Fruit fly (Drosophila melanogaster) whole organism, embryonic: Measurements from ENCODE around the gene CG12075.

Experiments
- Atf3 ChIP-seq: fragments of 200-800 bp; sonication (Bioruptor generic); optimal IDR thresholded peaks from 3 replicates; lab custom pipeline; 2016; ENCODE audit warnings: missing biosample characterization, missing genetic modification characterization
- CG10147 ChIP-seq: fragments of 200-800 bp; sonication (Bioruptor generic); optimal IDR thresholded peaks from 2 replicates; lab custom pipeline; 2019; ENCODE audit warnings: missing biosample characterization, mild to moderate bottlenecking, missing genetic modification characterization, moderate library complexity
- CG10209 ChIP-seq: fragments of 200-800 bp; sonication (Bioruptor generic); optimal IDR thresholded peaks from 3 replicates; lab custom pipeline; 2017; ENCODE audit warnings: missing biosample characterization, mild to moderate bottlenecking, missing genetic modification characterization, missing genetic modification reagents
- CG10543 ChIP-seq: fragments of 200-800 bp; sonication (Bioruptor generic); optimal IDR thresholded peaks from 3 replicates; lab custom pipeline; 2017; ENCODE audit warnings: missing biosample characterization, mild to moderate bottlenecking, missing genetic modification characterization, moderate library complexity
- CG12155 ChIP-seq: fragments of 200-800 bp; sonication (Bioruptor generic); optimal IDR thresholded peaks from 3 replicates; lab custom pipeline; 2016; ENCODE audit warnings: missing biosample characterization, missing genetic modification characterization
- CG12769 ChIP-seq: fragments of 200-800 bp; sonication (Bioruptor generic); optimal IDR thresholded peaks from 2 replicates; lab custom pipeline; 2019; ENCODE audit warnings: missing biosample characterization, mild to moderate bottlenecking, missing genetic modification characterization, moderate library complexity
- CG14441 ChIP-seq: fragments of 200-800 bp; sonication (Bioruptor generic); IDR thresholded peaks from 2 replicates; pipeline ENCODE4 v1.3.6; 2022; ENCODE audit warnings: missing biosample characterization, missing genetic modification characterization
- CG14710 ChIP-seq: fragments of 200-800 bp; sonication (Bioruptor generic); optimal IDR thresholded peaks from 3 replicates; lab custom pipeline; 2019; ENCODE audit warnings: missing biosample characterization, mild to moderate bottlenecking, missing genetic modification characterization, moderate library complexity
- CG14965 ChIP-seq: fragments of 200-800 bp; sonication (Bioruptor generic); optimal IDR thresholded peaks from 2 replicates; lab custom pipeline; 2016; ENCODE audit warnings: missing biosample characterization, missing genetic modification characterization, borderline replicate concordance
- CG15073 ChIP-seq: fragments of 200-800 bp; sonication (Bioruptor generic); optimal IDR thresholded peaks from 2 replicates; lab custom pipeline; 2016; ENCODE audit warnings: missing biosample characterization, missing genetic modification characterization
- CG1529 ChIP-seq: fragments of 200-800 bp; sonication (Bioruptor generic); optimal IDR thresholded peaks from 3 replicates; lab custom pipeline; 2018; ENCODE audit warnings: missing biosample characterization, missing genetic modification characterization
- CG1647 ChIP-seq: fragments of 200-800 bp; sonication (Bioruptor generic); optimal IDR thresholded peaks from 3 replicates; lab custom pipeline; 2016; ENCODE audit warnings: missing biosample characterization, missing genetic modification characterization
- CG16779 ChIP-seq: fragments of 200-800 bp; sonication (Bioruptor generic); IDR thresholded peaks from 2 replicates; pipeline ENCODE4 v1.3.6; 2022; ENCODE audit warnings: missing biosample characterization, missing genetic modification characterization
- CG18011 ChIP-seq: fragments of 200-800 bp; sonication (Bioruptor generic); optimal IDR thresholded peaks from 2 replicates; lab custom pipeline; 2017; ENCODE audit warnings: missing biosample characterization, missing genetic modification characterization, mild to moderate bottlenecking, moderate library complexity, missing genotype
- CG18599 ChIP-seq: fragments of 200-800 bp; sonication (Bioruptor generic); optimal IDR thresholded peaks from 3 replicates; lab custom pipeline; 2017; ENCODE audit warnings: missing biosample characterization, missing genetic modification characterization, mild to moderate bottlenecking, moderate library complexity, missing genetic modification reagents
- CG2678 ChIP-seq: fragments of 200-800 bp; sonication (Bioruptor generic); optimal IDR thresholded peaks from 3 replicates; lab custom pipeline; 2019; ENCODE audit warnings: missing biosample characterization, mild to moderate bottlenecking, missing genetic modification characterization, moderate library complexity
- CG2712 ChIP-seq: fragments of 200-800 bp; optimal IDR thresholded peaks from 3 replicates; lab custom pipeline; 2019; ENCODE audit warnings: missing biosample characterization, mild to moderate bottlenecking, missing genetic modification characterization, moderate library complexity
- CG32767 ChIP-seq: fragments of 200-800 bp; sonication (Bioruptor generic); IDR thresholded peaks from 2 replicates; pipeline ENCODE4 v1.3.6; 2022; ENCODE audit warnings: missing biosample characterization, missing genetic modification characterization
- CG3281 ChIP-seq: fragments of 200-800 bp; sonication (Bioruptor generic); optimal IDR thresholded peaks from 3 replicates; lab custom pipeline; 2017; ENCODE audit warnings: missing biosample characterization, mild to moderate bottlenecking, missing genetic modification characterization
- CG34376 ChIP-seq: fragments of 200-800 bp; sonication (Bioruptor generic); optimal IDR thresholded peaks from 2 replicates; lab custom pipeline; 2018; ENCODE audit warnings: missing biosample characterization, mild to moderate bottlenecking, missing genetic modification characterization
- CG4282 ChIP-seq: fragments of 200-800 bp; sonication (Bioruptor generic); optimal IDR thresholded peaks from 2 replicates; lab custom pipeline; 2016; ENCODE audit warnings: missing biosample characterization, missing genetic modification characterization
- CG6683 ChIP-seq: fragments of 200-800 bp; sonication (Bioruptor generic); optimal IDR thresholded peaks from 2 replicates; lab custom pipeline; 2017; ENCODE audit warnings: missing biosample characterization, mild to moderate bottlenecking, missing genetic modification characterization, missing genetic modification reagents
- CG7786 ChIP-seq: fragments of 200-800 bp; sonication (Bioruptor generic); optimal IDR thresholded peaks from 2 replicates; lab custom pipeline; 2016; ENCODE audit warnings: missing biosample characterization, missing genetic modification characterization
- CG7963 ChIP-seq: fragments of 200-800 bp; sonication (Bioruptor generic); IDR thresholded peaks from 3 replicates; pipeline ENCODE4 v1.3.6; 2022; ENCODE audit warnings: missing biosample characterization, missing genetic modification characterization; ENCODE audit not compliant: partially characterized antibody
- CG7987 ChIP-seq: fragments of 200-800 bp; sonication (Bioruptor generic); optimal IDR thresholded peaks from 2 replicates; lab custom pipeline; 2018; ENCODE audit warnings: missing biosample characterization, mild to moderate bottlenecking, missing genetic modification characterization, moderate library complexity
- CHES-1-like ChIP-seq: fragments of 200-800 bp; sonication (Bioruptor generic); optimal IDR thresholded peaks from 2 replicates; lab custom pipeline; 2016; ENCODE audit warnings: missing biosample characterization, missing genetic modification characterization
- Chrac-16 ChIP-seq: fragments of 200-800 bp; sonication (Bioruptor generic); optimal IDR thresholded peaks from 3 replicates; lab custom pipeline; 2016; ENCODE audit warnings: missing biosample characterization, missing genetic modification characterization
- Ets65A ChIP-seq: fragments of 200-800 bp; sonication (Bioruptor generic); peaks from one replicate; lab custom pipeline; 2016; ENCODE audit warnings: missing biosample characterization, missing genetic modification characterization
- Hand ChIP-seq: fragments of 200-800 bp; sonication (Bioruptor generic); optimal IDR thresholded peaks from 2 replicates; lab custom pipeline; 2017; ENCODE audit warnings: mild to moderate bottlenecking, missing biosample characterization, missing genetic modification reagents, missing genetic modification characterization
- NFAT ChIP-seq: fragments of 200-800 bp; sonication (Bioruptor generic); IDR thresholded peaks from 2 replicates; pipeline ENCODE4 v1.3.6; 2022; ENCODE audit warnings: missing biosample characterization, missing genetic modification characterization
- Nf-YB ChIP-seq: fragments of 200-800 bp; sonication (Bioruptor generic); optimal IDR thresholded peaks from 3 replicates; lab custom pipeline; 2019; ENCODE audit warnings: missing biosample characterization, mild to moderate bottlenecking, missing genetic modification characterization, moderate library complexity
- Opbp ChIP-seq: fragments of 200-800 bp; sonication (Bioruptor generic); IDR thresholded peaks from 3 replicates; pipeline ENCODE4 v1.3.6; 2022; ENCODE audit warnings: missing biosample characterization, missing genetic modification characterization; ENCODE audit not compliant: partially characterized antibody
- Sox100B ChIP-seq: fragments of 200-800 bp; sonication (Bioruptor generic); optimal IDR thresholded peaks from 3 replicates; lab custom pipeline; 2018; ENCODE audit warnings: missing biosample characterization, mild to moderate bottlenecking, missing genetic modification characterization
- Spps ChIP-seq: fragments of 200-800 bp; sonication (Bioruptor generic); optimal IDR thresholded peaks from 2 replicates; lab custom pipeline; 2018; ENCODE audit warnings: missing biosample characterization, mild to moderate bottlenecking, missing genetic modification characterization
- TFAM ChIP-seq: fragments of 200-800 bp; sonication (Bioruptor generic); optimal IDR thresholded peaks from 2 replicates; lab custom pipeline; 2017; ENCODE audit warnings: missing biosample characterization, missing genetic modification characterization, inconsistent platforms
- ac ChIP-seq: fragments of 200-800 bp; sonication (Bioruptor generic); optimal IDR thresholded peaks from 3 replicates; lab custom pipeline; 2017; ENCODE audit warnings: missing biosample characterization, mild to moderate bottlenecking, missing genetic modification characterization
- bbx ChIP-seq: fragments of 200-800 bp; sonication (Bioruptor generic); IDR thresholded peaks from 2 replicates; pipeline ENCODE4 v1.3.6; 2022; ENCODE audit warnings: missing biosample characterization, missing genetic modification characterization; ENCODE audit not compliant: partially characterized antibody
- br ChIP-seq: fragments of >200 bp; optimal IDR thresholded peaks from 2 replicates; lab custom pipeline; 2017
- bsh ChIP-seq, 2 experiments: fragments of 200-800 bp; sonication (Bioruptor generic); optimal IDR thresholded peaks; 2 replicates each; lab custom pipeline; 2017 to 2018; ENCODE audit warnings: mild to moderate bottlenecking in 2 of 2, missing biosample characterization in 2 of 2, missing genetic modification characterization in 2 of 2, moderate library complexity in 1 of 2
- exex ChIP-seq: fragments of 200-800 bp; sonication (Bioruptor generic); optimal IDR thresholded peaks from 4 replicates; lab custom pipeline; 2018; ENCODE audit warnings: missing biosample characterization, mild to moderate bottlenecking, missing genetic modification characterization, moderate library complexity
- lbe ChIP-seq: fragments of 200-800 bp; sonication (Bioruptor generic); optimal IDR thresholded peaks from 2 replicates; lab custom pipeline; 2016; ENCODE audit warnings: missing biosample characterization, mild to moderate bottlenecking, missing genetic modification characterization
- prd ChIP-seq, 3 experiments: fragments of >200 bp in 2 of 3; fragments of 200-800 bp in 1 of 3; sonication (Bioruptor generic) in 1 of 3; optimal IDR thresholded peaks in 2 of 3; IDR thresholded peaks in 1 of 3; 2 replicates in 2 of 3; 3 replicates in 1 of 3; pipeline versions ENCODE4 v1.3.6 to Lab custom; 2017 to 2022; ENCODE audit warnings: missing biosample characterization in 1 of 3, missing genetic modification characterization in 1 of 3
- ranshi ChIP-seq: fragments of 200-800 bp; sonication (Bioruptor generic); IDR thresholded peaks from 2 replicates; pipeline ENCODE4 v1.3.6; 2022; ENCODE audit warnings: missing biosample characterization, missing genetic modification characterization
- seq ChIP-seq: fragments of 200-800 bp; sonication (Bioruptor generic); IDR thresholded peaks from 2 replicates; pipeline ENCODE4 v1.3.6; 2022; ENCODE audit warnings: missing biosample characterization, missing genetic modification characterization
- stc ChIP-seq: fragments of 200-800 bp; sonication (Bioruptor generic); IDR thresholded peaks from 2 replicates; pipeline ENCODE4 v1.3.6; 2022; ENCODE audit warnings: missing biosample characterization, missing genetic modification characterization
- tin ChIP-seq: fragments of 200-800 bp; sonication (Bioruptor generic); optimal IDR thresholded peaks from 3 replicates; lab custom pipeline; 2016; ENCODE audit warnings: missing biosample characterization, missing genetic modification characterization
- z ChIP-seq: fragments of 200-800 bp; sonication (Bioruptor generic); IDR thresholded peaks from 3 replicates; pipeline ENCODE4 v1.3.6; 2022; ENCODE audit warnings: missing biosample characterization, missing genetic modification characterization

The CG12075 gene

dm6 chrX:8863554-8864498, 25.7 kb downstream of the CG12075 start (continued):
- TF ChIP-seq exex (tag; lab: Kevin White, UChicago), result peak; percentile 54
- TF ChIP-seq CG12155 (GFP tag; lab: Kevin White, UChicago), result peak; percentile 65
- TF ChIP-seq CG7786, result peak; percentile 5
- peak; percentile 66 for TF ChIP-seq CG10147
- peak; percentile 87 for TF ChIP-seq CG2712 (tag; lab: Kevin White, UChicago)
- TF ChIP-seq CG7987 (GFP tag; lab: Kevin White, UChicago), result peak; percentile 57
- TF ChIP-seq CG32767 (GFP tag; lab: Robert Waterston, UW), result peak; percentile 74
- no peak for TF ChIP-seq CG1647
- TF ChIP-seq CG18011 (GFP tag; lab: Kevin White, UChicago), result peak; percentile 44
- TF ChIP-seq Chrac-16, result peak; percentile 44
- peak; percentile 77 to 88 for TF ChIP-seq bsh (GFP tag; optimal IDR thresholded peaks at IDR 0.05; lab: Kevin White, UChicago)
- TF ChIP-seq tin (GFP tag; lab: Kevin White, UChicago), result peak; percentile 43
- peak; percentile 78 for TF ChIP-seq ranshi
- TF ChIP-seq CG12769, result no peak
- no peak for TF ChIP-seq TFAM (GFP tag; lab: Kevin White, UChicago)
- TF ChIP-seq CG10209 (GFP tag; lab: Kevin White, UChicago), result peak; percentile 83
- TF ChIP-seq br (lab: Kevin White, UChicago), result no peak
- no peak for TF ChIP-seq prd (optimal IDR thresholded peaks at IDR 0.05; lab: Kevin White, UChicago)
- peak; percentile 82 for TF ChIP-seq prd (GFP tag; IDR thresholded peaks at IDR 0.05; lab: Robert Waterston, UW)
- TF ChIP-seq Nf-YB (GFP tag; lab: Kevin White, UChicago), result peak; percentile 68
- peak; percentile 61 for TF ChIP-seq CG14441 (GFP tag; lab: Robert Waterston, UW)
- peak; percentile 57 for TF ChIP-seq seq (GFP tag; lab: Robert Waterston, UW)
- TF ChIP-seq NFAT (GFP tag; lab: Robert Waterston, UW), result peak; percentile 66
- peak; percentile 60 for TF ChIP-seq Spps (tag; lab: Kevin White, UChicago)
- 0 out of 3 replicates have a peak, but pooled peaks have one; percentile 57 for TF ChIP-seq z (GFP tag; lab: Robert Waterston, UW)
- peak; percentile 86 for TF ChIP-seq CG3281
- TF ChIP-seq CG18599 (GFP tag; lab: Kevin White, UChicago), result peak; percentile 85
- peak; percentile 89 for TF ChIP-seq CG10543
- peak; percentile 78 for TF ChIP-seq CG14710 (tag; lab: Kevin White, UChicago)
- TF ChIP-seq stc, result peak; percentile 69; the same call in 1 of the 2 replicates
- no peak for TF ChIP-seq Opbp (GFP tag; lab: Robert Waterston, UW)
- peak; percentile 57 for TF ChIP-seq CG1529 (GFP tag; lab: Kevin White, UChicago)
- TF ChIP-seq CHES-1-like (GFP tag; lab: Kevin White, UChicago), result no peak
- no peak for TF ChIP-seq CG7963 (GFP tag; lab: Robert Waterston, UW)
- TF ChIP-seq CG6683 (GFP tag; lab: Kevin White, UChicago), result peak; percentile 70
- TF ChIP-seq bbx (GFP tag; lab: Robert Waterston, UW), result no peak
- TF ChIP-seq Ets65A (GFP tag; lab: Kevin White, UChicago), result peak; percentile 87
- TF ChIP-seq CG16779 (GFP tag; lab: Robert Waterston, UW), result no peak
- no peak for TF ChIP-seq Atf3 (GFP tag; lab: Kevin White, UChicago)
- peak; percentile 56 for TF ChIP-seq Hand
- no peak for TF ChIP-seq CG15073 (GFP tag; lab: Kevin White, UChicago)
- peak; percentile 80 for TF ChIP-seq Sox100B
- TF ChIP-seq CG4282, result peak; percentile 53
- TF ChIP-seq CG14965 (GFP tag; lab: Kevin White, UChicago), result no peak
- peak; percentile 93 for TF ChIP-seq CG2678 (tag; lab: Kevin White, UChicago)
- peak; percentile 65 for TF ChIP-seq CG34376 (GFP tag; lab: Kevin White, UChicago)
- TF ChIP-seq lbe (GFP tag; lab: Kevin White, UChicago), result peak; percentile 21
- peak; percentile 35 for TF ChIP-seq ac (GFP tag; lab: Kevin White, UChicago)
